Worm (Caenorhabditis elegans) whole organism, L1 larva: ENCODE measurements around the gene mcm-7.

Source experiments
- C16A3.4 ChIP-seq: fragments of 150-350 bp; optimal IDR thresholded peaks from 2 replicates; lab custom pipeline; 2014; ENCODE audit warnings: missing biosample characterization, missing genetic modification characterization
- C34B4.2 ChIP-seq: sonication (generic microtip); optimal IDR thresholded peaks from 2 replicates; lab custom pipeline; 2017; ENCODE audit warnings: mild to moderate bottlenecking, missing genetic modification characterization, missing compliant biosample characterization
- F16B12.6 ChIP-seq: fragments of 150-350 bp; optimal IDR thresholded peaks from 2 replicates; lab custom pipeline; 2014; ENCODE audit warnings: missing biosample characterization, missing genetic modification characterization
- aly-2 ChIP-seq: fragments of 150-350 bp; optimal IDR thresholded peaks from 2 replicates; lab custom pipeline; 2014; ENCODE audit warnings: missing biosample characterization, missing genetic modification characterization
- ceh-8 ChIP-seq: fragments of 200-800 bp; sonication (Bioruptor generic); optimal IDR thresholded peaks from 2 replicates; lab custom pipeline; 2018; ENCODE audit warnings: mild to moderate bottlenecking, missing genetic modification characterization, moderate library complexity, missing compliant biosample characterization
- ceh-82 ChIP-seq, 3 experiments: fragments of 150-350 bp in 1 of 3; sonication (generic microtip) in 2 of 3; optimal IDR thresholded peaks; 2 replicates each; lab custom pipeline; 2014 to 2017; ENCODE audit warnings: missing biosample characterization in 3 of 3, missing genetic modification characterization in 3 of 3
- ceh-88 ChIP-seq: fragments of 200-800 bp; sonication (Bioruptor generic); IDR thresholded peaks from 2 replicates; pipeline ENCODE4 v1.3.6; 2022; ENCODE audit warnings: missing genetic modification characterization, missing compliant biosample characterization
- dpl-1 ChIP-seq, 3 experiments: fragments of 150-350 bp in 2 of 3; sonication (generic microtip) in 1 of 3; optimal IDR thresholded peaks; 2 replicates each; lab custom pipeline; 2014 to 2017; ENCODE audit warnings: missing biosample characterization in 3 of 3, missing genetic modification characterization in 3 of 3, missing genetic modification reagents in 3 of 3
- dsc-1 ChIP-seq: sonication (generic microtip); optimal IDR thresholded peaks from 2 replicates; lab custom pipeline; 2016; ENCODE audit warnings: mild to moderate bottlenecking, missing genetic modification characterization, missing compliant biosample characterization
- efl-1 ChIP-seq, 4 experiments: fragments of 150-350 bp; optimal IDR thresholded peaks in 3 of 4; peaks in 1 of 4; 1 replicate in 1 of 4; 2 replicates in 3 of 4; lab custom pipeline; 2014; ENCODE audit warnings: missing biosample characterization in 2 of 4, missing genetic modification characterization in 2 of 4, missing genetic modification reagents in 2 of 4
- egl-13 ChIP-seq: sonication (generic microtip); optimal IDR thresholded peaks from 2 replicates; lab custom pipeline; 2016; ENCODE audit warnings: missing genotype, missing genetic modification reagents, missing genetic modification characterization, missing compliant biosample characterization
- elt-3 ChIP-seq, 6 experiments: fragments of 150-350 bp in 1 of 6; sonication (generic microtip); optimal IDR thresholded peaks; 2 replicates each; lab custom pipeline; 2017 to 2018; ENCODE audit warnings: missing biosample characterization in 6 of 6, missing genetic modification characterization in 6 of 6, inconsistent platforms in 1 of 6
- ets-5 ChIP-seq: fragments of 200-800 bp; sonication (Bioruptor generic); IDR thresholded peaks from 2 replicates; pipeline ENCODE4 v1.3.6; 2022; ENCODE audit warnings: missing genetic modification characterization, missing compliant biosample characterization
- fkh-8 ChIP-seq: sonication (generic microtip); optimal IDR thresholded peaks from 2 replicates; lab custom pipeline; 2016; ENCODE audit warnings: mild to moderate bottlenecking, missing genetic modification characterization, missing compliant biosample characterization
- grh-1 ChIP-seq: fragments of 200-800 bp; sonication (Bioruptor generic); IDR thresholded peaks from 2 replicates; pipeline ENCODE4 v1.3.6; 2022; ENCODE audit warnings: missing genetic modification reagents, missing genetic modification characterization, missing compliant biosample characterization
- irx-1 ChIP-seq: sonication (generic microtip); optimal IDR thresholded peaks from 2 replicates; lab custom pipeline; 2016; ENCODE audit warnings: missing genetic modification characterization, missing compliant biosample characterization
- isw-1 ChIP-seq: fragments of 200-800 bp; sonication (Bioruptor generic); IDR thresholded peaks from 2 replicates; pipeline ENCODE4 v1.3.6; 2022; ENCODE audit warnings: missing genetic modification characterization, missing compliant biosample characterization
- jun-1 ChIP-seq: fragments of 150-350 bp; optimal IDR thresholded peaks from 2 replicates; lab custom pipeline; 2014; ENCODE audit warnings: missing biosample characterization, missing genetic modification reagents, missing genetic modification characterization
- lin-15B ChIP-seq: fragments of 150-350 bp; sonication (generic microtip); optimal IDR thresholded peaks from 3 replicates; lab custom pipeline; 2014; ENCODE audit warnings: missing biosample characterization, missing genetic modification characterization
- lin-39 ChIP-seq: fragments of 150-350 bp; optimal IDR thresholded peaks from 2 replicates; lab custom pipeline; 2014; ENCODE audit warnings: missing biosample characterization, missing genetic modification reagents, missing genetic modification characterization
- lsy-2 ChIP-seq, 2 experiments: fragments of 150-350 bp; optimal IDR thresholded peaks; 2 replicates each; lab custom pipeline; 2014; ENCODE audit warnings: missing biosample characterization in 2 of 2, missing genetic modification characterization in 2 of 2
- mab-9 ChIP-seq: fragments of 200-800 bp; sonication (Bioruptor generic); IDR thresholded peaks from 2 replicates; pipeline ENCODE4 v1.3.6; 2022; ENCODE audit warnings: missing genetic modification reagents, missing genetic modification characterization, missing compliant biosample characterization
- mdl-1 ChIP-seq, 2 experiments: fragments of 150-350 bp; optimal IDR thresholded peaks; 2 replicates each; lab custom pipeline; 2014 to 2017; ENCODE audit warnings: missing biosample characterization in 2 of 2, missing genetic modification characterization in 2 of 2, inconsistent platforms in 1 of 2
- mef-2 ChIP-seq: fragments of 150-350 bp; optimal IDR thresholded peaks from 2 replicates; lab custom pipeline; 2014; ENCODE audit warnings: missing biosample characterization, missing genetic modification characterization
- mep-1 ChIP-seq: fragments of 150-350 bp; optimal IDR thresholded peaks from 2 replicates; lab custom pipeline; 2014; ENCODE audit warnings: missing biosample characterization, missing genetic modification characterization
- nhr-12 ChIP-seq: sonication (generic microtip); optimal IDR thresholded peaks from 2 replicates; lab custom pipeline; 2017; ENCODE audit warnings: missing biosample characterization, missing genetic modification characterization
- nhr-19 ChIP-seq: fragments of 200-800 bp; sonication (Bioruptor generic); conservative IDR thresholded peaks from 2 replicates; pipeline ENCODE4 v1.3.6; 2022; ENCODE audit warnings: missing genetic modification characterization, missing compliant biosample characterization
- nhr-20 ChIP-seq: sonication (generic microtip); optimal IDR thresholded peaks from 2 replicates; lab custom pipeline; 2016; ENCODE audit warnings: mild to moderate bottlenecking, missing genetic modification characterization, missing compliant biosample characterization
- nhr-71 ChIP-seq: sonication (generic microtip); optimal IDR thresholded peaks from 2 replicates; lab custom pipeline; 2016; ENCODE audit warnings: mild to moderate bottlenecking, missing genetic modification characterization, moderate library complexity, missing compliant biosample characterization
- nhr-85 ChIP-seq: sonication (generic microtip); peaks from one replicate; lab custom pipeline; 2016; ENCODE audit warnings: missing genetic modification characterization, inconsistent platforms, missing compliant biosample characterization
- nhr-90 ChIP-seq: sonication (generic microtip); optimal IDR thresholded peaks from 2 replicates; lab custom pipeline; 2016; ENCODE audit warnings: mild to moderate bottlenecking, missing genetic modification characterization, missing compliant biosample characterization; ENCODE audit not compliant: poor library complexity
- pag-3 ChIP-seq: sonication (generic microtip); optimal IDR thresholded peaks from 2 replicates; lab custom pipeline; 2017; ENCODE audit warnings: missing genetic modification characterization, mild to moderate bottlenecking, missing compliant biosample characterization, antibody characterized with exemption, borderline replicate concordance; ENCODE audit not compliant: insufficient read depth
- pqm-1 ChIP-seq: sonication (generic microtip); optimal IDR thresholded peaks from 3 replicates; lab custom pipeline; 2017; ENCODE audit warnings: missing biosample characterization, missing genetic modification characterization
- rnt-1 ChIP-seq: sonication (generic microtip); optimal IDR thresholded peaks from 2 replicates; lab custom pipeline; 2016; ENCODE audit warnings: mild to moderate bottlenecking, missing genetic modification characterization, moderate library complexity, missing compliant biosample characterization
- snu-23 ChIP-seq: sonication (generic microtip); optimal IDR thresholded peaks from 2 replicates; lab custom pipeline; 2016; ENCODE audit warnings: missing genetic modification characterization, missing compliant biosample characterization
- sptf-1 ChIP-seq: fragments of 150-350 bp; optimal IDR thresholded peaks from 2 replicates; lab custom pipeline; 2014; ENCODE audit warnings: missing biosample characterization, missing genetic modification characterization
- sup-37 ChIP-seq: fragments of 200-800 bp; sonication (Bioruptor generic); optimal IDR thresholded peaks from 2 replicates; lab custom pipeline; 2018; ENCODE audit warnings: mild to moderate bottlenecking, missing genetic modification characterization, missing compliant biosample characterization
- swsn-7 ChIP-seq: sonication (generic microtip); optimal IDR thresholded peaks from 2 replicates; lab custom pipeline; 2016; ENCODE audit warnings: missing genetic modification characterization, missing compliant biosample characterization
- tbx-2 ChIP-seq: sonication (generic microtip); optimal IDR thresholded peaks from 2 replicates; lab custom pipeline; 2016; ENCODE audit warnings: missing genetic modification characterization, missing compliant biosample characterization
- unc-130 ChIP-seq: fragments of 150-350 bp; optimal IDR thresholded peaks from 2 replicates; lab custom pipeline; 2017; ENCODE audit warnings: missing biosample characterization, missing genetic modification characterization, inconsistent platforms
- unc-62 ChIP-seq: fragments of 150-350 bp; optimal IDR thresholded peaks from 2 replicates; lab custom pipeline; 2014; ENCODE audit warnings: missing biosample characterization, missing genetic modification reagents, missing genetic modification characterization
- unc-86 ChIP-seq: sonication (generic microtip); optimal IDR thresholded peaks from 2 replicates; lab custom pipeline; 2016; ENCODE audit warnings: missing genetic modification characterization, missing compliant biosample characterization
- xbp-1 ChIP-seq: sonication (generic microtip); optimal IDR thresholded peaks from 2 replicates; lab custom pipeline; 2016; ENCODE audit warnings: missing genetic modification characterization, missing compliant biosample characterization
- zag-1 ChIP-seq: fragments of 150-350 bp; optimal IDR thresholded peaks from 2 replicates; lab custom pipeline; 2014; ENCODE audit warnings: missing biosample characterization, missing genetic modification characterization
- zip-4 ChIP-seq: fragments of 200-800 bp; sonication (Bioruptor generic); optimal IDR thresholded peaks from 2 replicates; lab custom pipeline; 2018; ENCODE audit warnings: mild to moderate bottlenecking, missing genetic modification characterization, moderate library complexity, missing compliant biosample characterization

Gene mcm-7

DNA sequence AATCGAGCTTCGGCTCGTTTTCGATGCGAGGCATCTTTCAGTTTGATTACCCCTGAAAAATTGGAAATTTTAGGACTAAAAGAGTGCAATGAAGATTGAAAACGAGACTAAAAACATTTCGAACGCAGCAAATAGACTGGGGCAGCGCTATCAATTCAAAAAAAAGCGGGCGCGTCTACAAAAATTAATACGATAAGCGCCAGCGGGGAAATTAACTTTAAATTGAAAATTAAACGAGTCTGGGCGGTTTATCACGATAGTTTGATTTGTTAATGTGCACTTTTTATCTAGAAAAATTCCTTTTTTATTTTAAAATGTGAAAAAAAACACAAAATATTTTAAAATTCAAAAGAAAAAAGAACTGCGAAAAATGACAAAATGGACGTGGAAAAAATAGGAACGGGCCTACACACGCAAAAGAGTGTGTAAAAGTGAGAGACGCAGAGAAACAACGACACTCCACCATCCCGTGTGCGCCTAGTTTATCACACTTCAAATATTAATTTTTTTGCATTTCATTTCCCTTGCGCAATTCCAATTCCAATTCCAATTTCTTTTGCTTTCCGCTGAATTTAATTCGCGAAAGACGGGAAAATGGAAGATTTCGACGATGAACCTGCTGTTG is 24.5 kb downstream of the mcm-7 start, which contains the start of the genes gmpr-1 and fipp-1 (continued):
- TF ChIP-seq nhr-19 (GFP tag; lab: Robert Waterston, UW), result peak; percentile 70
- TF ChIP-seq zag-1 (tag; lab: Kevin White, UChicago), result no peak
- TF ChIP-seq grh-1 (GFP tag; lab: Robert Waterston, UW), result peak; percentile 67
- peak; percentile 57 for TF ChIP-seq lin-15B
- TF ChIP-seq nhr-85 (tag; lab: Kevin White, UChicago), result peak; percentile 82
- TF ChIP-seq rnt-1 (tag; lab: Kevin White, UChicago), result peak; percentile 74
- TF ChIP-seq nhr-20, result peak; percentile 69
- TF ChIP-seq ets-5 (GFP tag; lab: Robert Waterston, UW), result no peak
- TF ChIP-seq dsc-1 (tag; lab: Kevin White, UChicago), result peak; percentile 57
- TF ChIP-seq aly-2 (tag; lab: Kevin White, UChicago), result no peak
- no peak for TF ChIP-seq pag-3 (tag; lab: Kevin White, UChicago)
- peak; percentile 31 for TF ChIP-seq F16B12.6 (tag; lab: Kevin White, UChicago)
- no peak for TF ChIP-seq unc-130 (tag; lab: Kevin White, UChicago)
- peak; percentile 33 for TF ChIP-seq jun-1 (tag; lab: Kevin White, UChicago)
- peak; percentile 69 for TF ChIP-seq lin-39
- TF ChIP-seq mep-1, result peak; percentile 74
- TF ChIP-seq sptf-1 (tag; lab: Kevin White, UChicago), result no peak
- TF ChIP-seq irx-1, result peak; percentile 59
- peak; percentile 22 for TF ChIP-seq egl-13 (tag; lab: Kevin White, UChicago)
- no peak for TF ChIP-seq unc-62 (GFP tag; lab: Kevin White, UChicago)
- TF ChIP-seq mdl-1 (tag; optimal IDR thresholded peaks at IDR 0.05; lab: Kevin White, UChicago), result peak in 1 of 2 experiments; percentile 30
- peak; percentile 86 for TF ChIP-seq snu-23 (GFP tag; lab: Kevin White, UChicago)
- TF ChIP-seq C34B4.2 (tag; lab: Kevin White, UChicago), result no peak
- TF ChIP-seq ceh-82 (tag; optimal IDR thresholded peaks at IDR 0.05; lab: Kevin White, UChicago), result peak; percentile 33 to 71 (median 45)
- peak; percentile 71 for TF ChIP-seq tbx-2 (tag; lab: Kevin White, UChicago)
- TF ChIP-seq fkh-8, result peak; percentile 1
- peak; percentile 67 for TF ChIP-seq unc-86 (tag; lab: Kevin White, UChicago)
- peak; percentile 52 for TF ChIP-seq isw-1 (GFP tag; lab: Robert Waterston, UW)
- peak; percentile 55 for TF ChIP-seq C16A3.4 (tag; lab: Kevin White, UChicago)
- peak; percentile 64 to 78 (median 73) for TF ChIP-seq dpl-1 (GFP tag; optimal IDR thresholded peaks at IDR 0.05; lab: Kevin White, UChicago)
- TF ChIP-seq lsy-2 (tag; optimal IDR thresholded peaks at IDR 0.05; lab: Kevin White, UChicago), result peak; percentile 75 to 78
- TF ChIP-seq ceh-8 (GFP tag; lab: Kevin White, UChicago), result peak; percentile 38
- peak in 2 of 6 experiments; percentile 7 to 54 for TF ChIP-seq elt-3 (tag; optimal IDR thresholded peaks at IDR 0.05; lab: Kevin White, UChicago)
- TF ChIP-seq nhr-71 (tag; lab: Kevin White, UChicago), result peak; percentile 81

DNA sequence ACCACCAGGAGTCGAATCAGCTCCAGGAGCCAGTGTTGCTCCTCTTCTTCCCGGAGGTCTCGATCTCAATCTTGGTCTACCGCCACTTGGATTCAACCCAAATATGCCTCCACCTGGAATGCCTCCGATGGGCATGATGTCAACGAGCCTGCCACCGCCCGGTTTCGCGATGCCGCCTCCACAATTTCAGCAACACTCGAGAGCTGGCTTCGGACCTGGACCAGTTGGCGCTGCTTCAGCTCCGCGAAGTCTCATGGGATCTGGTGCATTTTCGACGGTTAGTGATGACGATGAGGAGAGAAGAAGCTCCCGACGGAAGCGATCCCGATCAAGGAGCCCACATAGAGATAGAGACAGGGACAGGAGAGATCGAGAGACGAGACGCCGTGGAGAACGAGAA is 26.0 kb downstream of the mcm-7 start:
- no peak for TF ChIP-seq mab-9
- TF ChIP-seq efl-1 (optimal IDR thresholded peaks at IDR 0.05; lab: Kevin White, UChicago), result no peak
- peak in 1 of 2 experiments; percentile 89 for TF ChIP-seq efl-1 (GFP tag; optimal IDR thresholded peaks at IDR 0.05 in 1 of 2; lab: Kevin White, UChicago)
- TF ChIP-seq mef-2, result no peak

DNA sequence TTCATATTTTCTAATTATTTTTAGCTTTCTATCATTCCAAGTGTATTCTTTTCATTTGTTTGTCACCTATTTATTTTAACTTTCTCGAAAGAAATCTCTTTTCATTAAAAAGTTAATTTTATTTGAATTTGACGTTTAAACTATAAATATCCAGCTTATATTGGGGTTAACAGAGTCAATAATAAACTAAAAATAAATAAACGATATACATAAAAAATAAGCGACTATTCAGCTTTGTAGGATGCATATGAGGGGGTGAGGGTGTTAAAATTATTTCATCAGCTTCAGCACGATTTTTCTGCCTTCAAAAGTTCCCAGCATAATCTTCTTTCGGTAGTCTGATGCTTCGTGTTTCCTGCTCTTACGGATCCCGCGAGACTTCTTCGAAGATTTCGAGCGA is 26.7 kb downstream of the mcm-7 start:
- TF ChIP-seq egl-13 (tag; lab: Kevin White, UChicago) (no peak), nhr-90 (tag; lab: Kevin White, UChicago) (no peak), ets-5 (GFP tag; lab: Robert Waterston, UW) (no peak), pqm-1 (tag; lab: Kevin White, UChicago) (no peak), lsy-2 (tag; optimal IDR thresholded peaks at IDR 0.05; lab: Kevin White, UChicago) (no peak), xbp-1 (tag; lab: Kevin White, UChicago) (no peak), elt-3 (tag; optimal IDR thresholded peaks at IDR 0.05; lab: Kevin White, UChicago) (no peak), aly-2 (tag; lab: Kevin White, UChicago) (no peak), snu-23 (GFP tag; lab: Kevin White, UChicago) (no peak), ceh-88 (GFP tag; lab: Robert Waterston, UW) (no peak), ceh-82 (tag; optimal IDR thresholded peaks at IDR 0.05; lab: Kevin White, UChicago) (no peak), fkh-8 (no peak), nhr-12 (tag; lab: Kevin White, UChicago) (no peak), zip-4 (no peak), sup-37 (GFP tag; lab: Kevin White, UChicago) (no peak), unc-130 (tag; lab: Kevin White, UChicago) (no peak), mef-2 (no peak), ceh-8 (GFP tag; lab: Kevin White, UChicago) (no peak), swsn-7 (no peak)
